Worm (Caenorhabditis elegans) whole organism, L2 larva: ENCODE results near the gene Y53F4B.23.

ENCODE experiments used
- C34F6.9 ChIP-seq: fragments of 150-350 bp; optimal IDR thresholded peaks from 2 replicates; lab custom pipeline; 2014; ENCODE audit warnings: missing biosample characterization, missing genetic modification characterization
- F13H6.1 ChIP-seq: sonication (generic microtip); optimal IDR thresholded peaks from 2 replicates; lab custom pipeline; 2016; ENCODE audit warnings: missing genetic modification characterization, missing compliant biosample characterization
- Y55F3AM.14 ChIP-seq: fragments of 200-800 bp; sonication (Bioruptor generic); optimal IDR thresholded peaks from 2 replicates; lab custom pipeline; 2018; ENCODE audit warnings: mild to moderate bottlenecking, missing genetic modification characterization, missing compliant biosample characterization
- ZK546.5 ChIP-seq: sonication (generic microtip); optimal IDR thresholded peaks from 2 replicates; lab custom pipeline; 2017; ENCODE audit warnings: missing biosample characterization, missing genetic modification characterization
- alr-1 ChIP-seq: fragments of 150-350 bp; optimal IDR thresholded peaks from 2 replicates; lab custom pipeline; 2014; ENCODE audit warnings: missing biosample characterization, missing genetic modification characterization
- aly-2 ChIP-seq: fragments of 150-350 bp; optimal IDR thresholded peaks from 2 replicates; lab custom pipeline; 2014; ENCODE audit warnings: missing biosample characterization, missing genetic modification characterization
- blmp-1 ChIP-seq: sonication (generic microtip); optimal IDR thresholded peaks from 2 replicates; lab custom pipeline; 2017; ENCODE audit warnings: missing genetic modification characterization, mild to moderate bottlenecking, missing compliant biosample characterization, antibody characterized with exemption, moderate library complexity; ENCODE audit not compliant: insufficient read depth
- ceh-16 ChIP-seq: fragments of 150-350 bp; optimal IDR thresholded peaks from 2 replicates; lab custom pipeline; 2014; ENCODE audit warnings: missing biosample characterization, missing genetic modification characterization
- ceh-82 ChIP-seq: fragments of 150-350 bp; optimal IDR thresholded peaks from 2 replicates; lab custom pipeline; 2014; ENCODE audit warnings: missing biosample characterization, missing genetic modification characterization
- crh-2 ChIP-seq: sonication (generic microtip); optimal IDR thresholded peaks from 2 replicates; lab custom pipeline; 2017; ENCODE audit warnings: missing biosample characterization, missing genetic modification characterization
- egl-27 ChIP-seq: sonication (generic microtip); optimal IDR thresholded peaks from 3 replicates; lab custom pipeline; 2017; ENCODE audit warnings: missing biosample characterization, missing genetic modification reagents, missing genetic modification characterization
- elt-1 ChIP-seq: fragments of 150-350 bp; optimal IDR thresholded peaks from 2 replicates; lab custom pipeline; 2014; ENCODE audit warnings: missing biosample characterization, missing genetic modification characterization
- elt-3 ChIP-seq: sonication (generic microtip); optimal IDR thresholded peaks from 2 replicates; lab custom pipeline; 2017; ENCODE audit warnings: missing biosample characterization, missing genetic modification characterization
- fos-1 ChIP-seq: fragments of 150-350 bp; optimal IDR thresholded peaks from 2 replicates; lab custom pipeline; 2014; ENCODE audit warnings: missing biosample characterization, missing genetic modification characterization
- gmeb-1 ChIP-seq: fragments of 150-350 bp; optimal IDR thresholded peaks from 2 replicates; lab custom pipeline; 2014; ENCODE audit warnings: missing biosample characterization, missing genetic modification characterization
- lin-11 ChIP-seq: fragments of 150-350 bp; sonication (generic microtip); optimal IDR thresholded peaks from 2 replicates; lab custom pipeline; 2014; ENCODE audit warnings: missing biosample characterization, missing genetic modification characterization, inconsistent platforms, mixed read lengths
- lin-13 ChIP-seq: fragments of 150-350 bp; optimal IDR thresholded peaks from 2 replicates; lab custom pipeline; 2014; ENCODE audit warnings: missing biosample characterization, missing genetic modification reagents, missing genetic modification characterization
- lin-39 ChIP-seq: fragments of 150-350 bp; optimal IDR thresholded peaks from 2 replicates; lab custom pipeline; 2014; ENCODE audit warnings: missing biosample characterization, missing genetic modification reagents, missing genetic modification characterization
- lsy-2 ChIP-seq, 2 experiments: fragments of 150-350 bp in 1 of 2; sonication (generic microtip) in 1 of 2; optimal IDR thresholded peaks; 2 replicates each; lab custom pipeline; 2014 to 2017; ENCODE audit warnings: missing biosample characterization in 2 of 2, missing genetic modification characterization in 2 of 2
- mab-5 ChIP-seq: fragments of 150-350 bp; optimal IDR thresholded peaks from 2 replicates; lab custom pipeline; 2014; ENCODE audit warnings: missing biosample characterization, missing genetic modification characterization
- mbf-1 ChIP-seq: sonication (generic microtip); optimal IDR thresholded peaks from 2 replicates; lab custom pipeline; 2017; ENCODE audit warnings: missing biosample characterization, missing genetic modification characterization
- mdl-1 ChIP-seq, 2 experiments: fragments of 150-350 bp in 1 of 2; sonication (generic microtip) in 1 of 2; optimal IDR thresholded peaks; 2 replicates each; lab custom pipeline; 2017; ENCODE audit warnings: missing biosample characterization in 2 of 2, missing genetic modification characterization in 2 of 2
- nhr-11 ChIP-seq: fragments of 150-350 bp; optimal IDR thresholded peaks from 2 replicates; lab custom pipeline; 2014; ENCODE audit warnings: missing biosample characterization, missing genetic modification characterization
- nhr-129 ChIP-seq: fragments of 150-350 bp; optimal IDR thresholded peaks from 2 replicates; lab custom pipeline; 2014; ENCODE audit warnings: missing biosample characterization, missing genetic modification characterization
- nhr-21 ChIP-seq: fragments of 150-350 bp; optimal IDR thresholded peaks from 2 replicates; lab custom pipeline; 2014; ENCODE audit warnings: missing biosample characterization, missing genetic modification characterization
- nhr-23 ChIP-seq: fragments of 150-350 bp; optimal IDR thresholded peaks from 2 replicates; lab custom pipeline; 2014; ENCODE audit warnings: missing biosample characterization, missing genetic modification reagents, missing genetic modification characterization
- nhr-25 ChIP-seq: fragments of 150-350 bp; sonication (generic microtip); optimal IDR thresholded peaks from 3 replicates; lab custom pipeline; 2014; ENCODE audit warnings: missing biosample characterization, missing genetic modification characterization
- nhr-6 ChIP-seq: fragments of 150-350 bp; optimal IDR thresholded peaks from 2 replicates; lab custom pipeline; 2014; ENCODE audit warnings: missing biosample characterization, missing genetic modification characterization
- nhr-77 ChIP-seq: fragments of 150-350 bp; optimal IDR thresholded peaks from 2 replicates; lab custom pipeline; 2014; ENCODE audit warnings: missing biosample characterization, missing genetic modification characterization
- peb-1 ChIP-seq: fragments of 150-350 bp; optimal IDR thresholded peaks from 2 replicates; lab custom pipeline; 2014; ENCODE audit warnings: missing biosample characterization, missing genetic modification characterization
- sem-4 ChIP-seq: fragments of 150-350 bp; optimal IDR thresholded peaks from 2 replicates; lab custom pipeline; 2014; ENCODE audit warnings: missing biosample characterization, missing genetic modification reagents, missing genetic modification characterization
- skn-1 ChIP-seq: sonication (generic microtip); optimal IDR thresholded peaks from 2 replicates; lab custom pipeline; 2017; ENCODE audit warnings: missing biosample characterization, missing genetic modification characterization
- sma-3 ChIP-seq: sonication (generic microtip); optimal IDR thresholded peaks from 2 replicates; lab custom pipeline; 2016; ENCODE audit warnings: missing genetic modification reagents, missing genetic modification characterization, missing compliant biosample characterization
- sma-9 ChIP-seq, 2 experiments: fragments of 150-350 bp in 1 of 2; sonication (generic microtip) in 1 of 2; optimal IDR thresholded peaks; 2 replicates each; lab custom pipeline; 2014 to 2016; ENCODE audit warnings: missing genetic modification characterization in 2 of 2, mild to moderate bottlenecking in 1 of 2, missing biosample characterization in 1 of 2, missing compliant biosample characterization in 1 of 2, missing genetic modification reagents in 1 of 2, moderate library complexity in 1 of 2
- snpc-4 ChIP-seq: fragments of 150-350 bp; optimal IDR thresholded peaks from 2 replicates; lab custom pipeline; 2014; ENCODE audit warnings: missing biosample characterization, missing genetic modification characterization
- unc-39 ChIP-seq: fragments of 150-350 bp; optimal IDR thresholded peaks from 2 replicates; lab custom pipeline; 2014; ENCODE audit warnings: missing biosample characterization, missing genetic modification characterization
- unc-55 ChIP-seq: fragments of 150-350 bp; sonication (generic microtip); optimal IDR thresholded peaks from 3 replicates; lab custom pipeline; 2014; ENCODE audit warnings: missing biosample characterization, missing genetic modification reagents, missing genetic modification characterization
- unc-62 ChIP-seq: fragments of 150-350 bp; optimal IDR thresholded peaks from 2 replicates; lab custom pipeline; 2014; ENCODE audit warnings: missing biosample characterization, missing genetic modification reagents, missing genetic modification characterization
- zag-1 ChIP-seq: fragments of 150-350 bp; optimal IDR thresholded peaks from 2 replicates; lab custom pipeline; 2014; ENCODE audit warnings: missing biosample characterization, missing genetic modification characterization
- ztf-1 ChIP-seq: fragments of 200-800 bp; sonication (Bioruptor generic); conservative IDR thresholded peaks from 2 replicates; pipeline ENCODE4 v1.3.6; 2022; ENCODE audit warnings: missing genetic modification characterization, missing compliant biosample characterization
- ztf-11 ChIP-seq: sonication (generic microtip); optimal IDR thresholded peaks from 2 replicates; lab custom pipeline; 2017; ENCODE audit warnings: missing biosample characterization, missing genetic modification characterization
- ztf-4 ChIP-seq: fragments of 150-350 bp; optimal IDR thresholded peaks from 2 replicates; lab custom pipeline; 2014; ENCODE audit warnings: missing biosample characterization, missing genetic modification characterization

The Y53F4B.23 gene

ce11 chrII:15165681-15166235, 41.5 kb downstream of the Y53F4B.23 start, which contains the start of gene gst-27:
gst-27 (minus strand) TSS chrII:15165731.
- TF ChIP-seq snpc-4 (peak; percentile 62), lin-11 (tag; lab: Kevin White, UChicago) (peak; percentile 69), unc-55 (GFP tag; lab: Kevin White, UChicago) (peak; percentile 72), sem-4 (tag; lab: Kevin White, UChicago) (peak; percentile 61), peb-1 (no peak), zag-1 (tag; lab: Kevin White, UChicago) (peak; percentile 65), alr-1 (tag; lab: Kevin White, UChicago) (no peak), ztf-11 (tag; lab: Kevin White, UChicago) (no peak), nhr-23 (tag; lab: Kevin White, UChicago) (no peak), nhr-21 (tag; lab: Kevin White, UChicago) (peak; percentile 81), C34F6.9 (tag; lab: Kevin White, UChicago) (peak; percentile 84), nhr-25 (tag; lab: Kevin White, UChicago) (peak; percentile 63), F13H6.1 (tag; lab: Kevin White, UChicago) (peak; percentile 70), Y55F3AM.14 (GFP tag; lab: Kevin White, UChicago) (peak; percentile 82), ceh-82 (peak; percentile 27), mdl-1 (tag; optimal IDR thresholded peaks at IDR 0.05; lab: Kevin White, UChicago) (peak; percentile 29 to 48), elt-3 (tag; lab: Kevin White, UChicago) (no peak), nhr-77 (tag; lab: Kevin White, UChicago) (peak; percentile 80), nhr-6 (no peak), unc-62 (GFP tag; lab: Kevin White, UChicago) (no peak), gmeb-1 (peak; percentile 75), mbf-1 (tag; lab: Kevin White, UChicago) (no peak), unc-39 (tag; lab: Kevin White, UChicago) (no peak), skn-1 (tag; lab: Kevin White, UChicago) (no peak), nhr-129 (tag; lab: Kevin White, UChicago) (peak; percentile 94), ztf-1 (GFP tag; lab: Robert Waterston, UW) (no peak), crh-2 (tag; lab: Kevin White, UChicago) (peak; percentile 92), lsy-2 (tag; optimal IDR thresholded peaks at IDR 0.05; lab: Kevin White, UChicago) (peak; percentile 62 to 78), ztf-4 (tag; lab: Kevin White, UChicago) (peak; percentile 81), fos-1 (peak; percentile 85), lin-13 (GFP tag; lab: Kevin White, UChicago) (peak; percentile 86), egl-27 (peak; percentile 47), mab-5 (tag; lab: Kevin White, UChicago) (peak; percentile 72), ceh-16 (tag; lab: Kevin White, UChicago) (peak; percentile 26), blmp-1 (peak; percentile 7), sma-9 (GFP tag; optimal IDR thresholded peaks at IDR 0.05; lab: Kevin White, UChicago) (peak; percentile 83), sma-9 (tag; optimal IDR thresholded peaks at IDR 0.05; lab: Kevin White, UChicago) (no peak), lin-39 (tag; lab: Kevin White, UChicago) (no peak), sma-3 (GFP tag; lab: Kevin White, UChicago) (peak; percentile 82)

DNA sequence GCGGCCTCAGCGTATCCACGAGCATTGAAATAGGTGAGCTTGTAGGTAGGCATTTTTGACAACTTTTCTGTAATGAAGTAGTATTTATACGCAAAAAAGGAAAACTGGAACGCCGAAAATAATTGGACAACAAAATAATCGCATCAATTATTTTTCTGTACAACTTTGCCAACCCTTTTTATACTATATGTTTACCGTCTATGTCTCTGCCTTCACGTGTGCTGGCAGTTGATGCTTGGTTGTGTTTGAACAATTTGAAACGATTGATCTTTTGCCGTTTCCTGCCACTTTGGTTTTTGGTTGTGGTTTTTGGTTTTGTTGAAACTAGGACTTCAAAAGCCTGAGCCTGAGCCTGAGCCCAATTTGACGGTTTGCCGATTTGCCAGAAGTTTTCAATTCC, 43.0 kb downstream of the Y53F4B.23 start, which contains the start of gene gst-28:
Gene gst-28 (minus strand): TSS at position 238 of the 400 bp plus-strand sequence.
- TF ChIP-seq sma-9 (GFP tag; optimal IDR thresholded peaks at IDR 0.05; lab: Kevin White, UChicago): peak; percentile 14
- TF ChIP-seq sma-9 (tag; optimal IDR thresholded peaks at IDR 0.05; lab: Kevin White, UChicago): no peak
- no peak for TF ChIP-seq sem-4 (tag; lab: Kevin White, UChicago)
- TF ChIP-seq F13H6.1 (tag; lab: Kevin White, UChicago): no peak

ce11 chrII:15169811-15170282, 45.5 kb downstream of the Y53F4B.23 start, which contains the start of gene gst-29:
gst-29 (minus strand) TSS chrII:15169861.
- no peak for TF ChIP-seq ZK546.5 (tag; lab: Kevin White, UChicago)
- TF ChIP-seq mab-5 (tag; lab: Kevin White, UChicago): no peak
- TF ChIP-seq ceh-82: no peak
- no peak for TF ChIP-seq nhr-11 (tag; lab: Kevin White, UChicago)
- no peak for TF ChIP-seq crh-2 (tag; lab: Kevin White, UChicago)
- TF ChIP-seq F13H6.1 (tag; lab: Kevin White, UChicago): no peak
- TF ChIP-seq ceh-16 (tag; lab: Kevin White, UChicago): no peak
- no peak for TF ChIP-seq mdl-1 (tag; optimal IDR thresholded peaks at IDR 0.05; lab: Kevin White, UChicago)
- TF ChIP-seq peb-1: no peak
- TF ChIP-seq unc-62 (GFP tag; lab: Kevin White, UChicago): no peak
- no peak for TF ChIP-seq lin-13 (GFP tag; lab: Kevin White, UChicago)
- TF ChIP-seq egl-27: no peak
- TF ChIP-seq ztf-11 (tag; lab: Kevin White, UChicago): no peak
- no peak for TF ChIP-seq unc-55 (GFP tag; lab: Kevin White, UChicago)
- TF ChIP-seq elt-1 (tag; lab: Kevin White, UChicago): no peak
- no peak for TF ChIP-seq aly-2 (tag; lab: Kevin White, UChicago)
- TF ChIP-seq, all 48 proteins: peak for 0
